Fruit fly (Drosophila melanogaster) whole organism, embryonic: ENCODE results near the gene sqh.

ENCODE experiments used
- Atf3 ChIP-seq: fragments of 200-800 bp; sonication (Bioruptor generic); optimal IDR thresholded peaks from 3 replicates; lab custom pipeline; 2016; ENCODE audit warnings: missing biosample characterization, missing genetic modification characterization
- Atf6 ChIP-seq: fragments of 200-800 bp; sonication (Bioruptor generic); IDR thresholded peaks from 2 replicates; pipeline ENCODE4 v1.3.6; 2022; ENCODE audit warnings: missing biosample characterization, missing genetic modification characterization
- Awh ChIP-seq: fragments of 200-800 bp; sonication (Bioruptor generic); IDR thresholded peaks from 2 replicates; pipeline ENCODE4, ENCODE4 v1.3.6; 2022; ENCODE audit warnings: missing biosample characterization, missing genetic modification characterization
- CG12236 ChIP-seq: fragments of 200-800 bp; sonication (Bioruptor generic); optimal IDR thresholded peaks from 2 replicates; lab custom pipeline; 2016; ENCODE audit warnings: missing biosample characterization, missing genetic modification characterization
- CG12659 ChIP-seq: fragments of 200-800 bp; sonication (Bioruptor generic); optimal IDR thresholded peaks from 3 replicates; lab custom pipeline; 2017; ENCODE audit warnings: mild to moderate bottlenecking, missing biosample characterization, missing genetic modification reagents, missing genetic modification characterization
- CG12744 ChIP-seq: fragments of 200-800 bp; sonication (Bioruptor generic); optimal IDR thresholded peaks from 2 replicates; lab custom pipeline; 2016; ENCODE audit warnings: missing biosample characterization, missing genetic modification characterization
- CG13287 ChIP-seq: fragments of 200-800 bp; sonication (Bioruptor generic); IDR thresholded peaks from 2 replicates; pipeline ENCODE4 v1.3.6; 2022; ENCODE audit warnings: missing biosample characterization, missing genetic modification characterization; ENCODE audit not compliant: partially characterized antibody
- CG1603 ChIP-seq: fragments of 200-800 bp; sonication (Bioruptor generic); optimal IDR thresholded peaks from 2 replicates; lab custom pipeline; 2019; ENCODE audit warnings: missing biosample characterization, mild to moderate bottlenecking, missing genetic modification characterization, moderate library complexity
- CG1792 ChIP-seq: fragments of 200-800 bp; sonication (Bioruptor generic); optimal IDR thresholded peaks from 2 replicates; lab custom pipeline; 2016; ENCODE audit warnings: missing biosample characterization, missing genetic modification characterization
- CG18011 ChIP-seq: fragments of 200-800 bp; sonication (Bioruptor generic); optimal IDR thresholded peaks from 2 replicates; lab custom pipeline; 2017; ENCODE audit warnings: missing biosample characterization, missing genetic modification characterization, mild to moderate bottlenecking, moderate library complexity, missing genotype
- CG4707 ChIP-seq: fragments of 200-800 bp; sonication (Bioruptor generic); optimal IDR thresholded peaks from 2 replicates; lab custom pipeline; 2018; ENCODE audit warnings: missing biosample characterization, mild to moderate bottlenecking, missing genetic modification characterization, moderate library complexity
- CG6854 ChIP-seq: fragments of 200-800 bp; sonication (Bioruptor generic); optimal IDR thresholded peaks from 3 replicates; lab custom pipeline; 2017; ENCODE audit warnings: missing biosample characterization, mild to moderate bottlenecking, missing genetic modification characterization
- CG7745 ChIP-seq: fragments of 200-800 bp; sonication (Bioruptor generic); optimal IDR thresholded peaks from 2 replicates; lab custom pipeline; 2018; ENCODE audit warnings: missing biosample characterization, mild to moderate bottlenecking, missing genetic modification characterization, moderate library complexity
- CG7786 ChIP-seq: fragments of 200-800 bp; sonication (Bioruptor generic); optimal IDR thresholded peaks from 2 replicates; lab custom pipeline; 2016; ENCODE audit warnings: missing biosample characterization, missing genetic modification characterization
- CG7839 ChIP-seq: fragments of 200-800 bp; sonication (Bioruptor generic); optimal IDR thresholded peaks from 3 replicates; lab custom pipeline; 2018; ENCODE audit warnings: missing biosample characterization, mild to moderate bottlenecking, missing genetic modification characterization, moderate library complexity
- CG8089 ChIP-seq: fragments of 200-800 bp; sonication (Bioruptor generic); optimal IDR thresholded peaks from 3 replicates; lab custom pipeline; 2016; ENCODE audit warnings: missing biosample characterization, missing genetic modification characterization
- CG9797 ChIP-seq: fragments of 200-800 bp; sonication (Bioruptor generic); optimal IDR thresholded peaks from 3 replicates; lab custom pipeline; 2018; ENCODE audit warnings: missing biosample characterization, mild to moderate bottlenecking, missing genetic modification characterization
- CG9876 ChIP-seq: fragments of 200-800 bp; sonication (Bioruptor generic); optimal IDR thresholded peaks from 2 replicates; lab custom pipeline; 2016; ENCODE audit warnings: missing biosample characterization, missing genetic modification characterization
- CG9932 ChIP-seq: fragments of 200-800 bp; sonication (Bioruptor generic); IDR thresholded peaks from 2 replicates; pipeline ENCODE4 v1.3.6; 2022; ENCODE audit warnings: missing biosample characterization, missing genetic modification characterization
- Dbx ChIP-seq: fragments of 200-800 bp; sonication (Bioruptor generic); IDR thresholded peaks from 3 replicates; pipeline ENCODE4 v1.3.6; 2022; ENCODE audit warnings: missing biosample characterization, missing genetic modification characterization
- Doc3 ChIP-seq: fragments of 200-800 bp; sonication (Bioruptor generic); IDR thresholded peaks from 3 replicates; pipeline ENCODE4 v1.3.6; 2022; ENCODE audit warnings: missing biosample characterization, missing genetic modification characterization; ENCODE audit not compliant: partially characterized antibody
- Eip74EF ChIP-seq, 2 experiments: fragments of 200-800 bp in 1 of 2; fragments of >200 bp in 1 of 2; sonication (Bioruptor generic) in 1 of 2; optimal IDR thresholded peaks; 2 replicates each; lab custom pipeline; 2017 to 2019; ENCODE audit warnings: missing biosample characterization in 2 of 2, missing genetic modification characterization in 2 of 2, mild to moderate bottlenecking in 1 of 2, moderate library complexity in 1 of 2
- GATAe ChIP-seq: fragments of 200-800 bp; sonication (Bioruptor generic); conservative IDR thresholded peaks from 2 replicates; pipeline ENCODE4 v1.3.6; 2022; ENCODE audit warnings: missing biosample characterization, missing genetic modification characterization
- H15 ChIP-seq: fragments of 200-800 bp; sonication (Bioruptor generic); IDR thresholded peaks from 3 replicates; pipeline ENCODE4 v1.3.6; 2022; ENCODE audit warnings: missing biosample characterization, missing genetic modification characterization
- H2.0 ChIP-seq: fragments of 200-800 bp; sonication (Bioruptor generic); IDR thresholded peaks from 2 replicates; pipeline ENCODE4 v1.3.6; 2022; ENCODE audit warnings: missing biosample characterization, missing genetic modification characterization
- Meics ChIP-seq: fragments of 200-800 bp; sonication (Bioruptor generic); optimal IDR thresholded peaks from 2 replicates; lab custom pipeline; 2017; ENCODE audit warnings: missing biosample characterization, mild to moderate bottlenecking, missing genetic modification characterization
- Mes4 ChIP-seq: fragments of 200-800 bp; sonication (Bioruptor generic); optimal IDR thresholded peaks from 2 replicates; lab custom pipeline; 2016; ENCODE audit warnings: missing biosample characterization, missing genetic modification characterization
- Myb ChIP-seq: fragments of 200-800 bp; sonication (Bioruptor generic); optimal IDR thresholded peaks from 2 replicates; lab custom pipeline; 2016; ENCODE audit warnings: missing biosample characterization, missing genetic modification characterization
- Neu2 ChIP-seq: fragments of 200-800 bp; sonication (Bioruptor generic); optimal IDR thresholded peaks from 3 replicates; lab custom pipeline; 2016; ENCODE audit warnings: missing biosample characterization, missing genetic modification characterization, borderline replicate concordance
- Optix ChIP-seq: fragments of 200-800 bp; sonication (Bioruptor generic); IDR thresholded peaks from 3 replicates; pipeline ENCODE4 v1.3.6; 2022; ENCODE audit warnings: missing biosample characterization, missing genetic modification characterization
- Sry-δ ChIP-seq: fragments of 200-800 bp; sonication (Bioruptor generic); optimal IDR thresholded peaks from 2 replicates; lab custom pipeline; 2016; ENCODE audit warnings: missing biosample characterization, missing genetic modification characterization
- ci ChIP-seq: fragments of 200-800 bp; sonication (Bioruptor generic); IDR thresholded peaks from 3 replicates; pipeline ENCODE4 v1.3.6; 2022; ENCODE audit warnings: missing biosample characterization, missing genetic modification characterization
- cwo ChIP-seq: fragments of 200-800 bp; sonication (Bioruptor generic); optimal IDR thresholded peaks from 3 replicates; lab custom pipeline; 2017; ENCODE audit warnings: missing biosample characterization, missing genetic modification characterization, mild to moderate bottlenecking, moderate library complexity, missing genetic modification reagents
- eve ChIP-seq, 2 experiments: fragments of >200 bp; optimal IDR thresholded peaks; 2 replicates each; lab custom pipeline; 2017; ENCODE audit warnings: missing biosample characterization in 2 of 2, missing genetic modification characterization in 2 of 2
- fd3F ChIP-seq: fragments of 200-800 bp; sonication (Bioruptor generic); optimal IDR thresholded peaks from 2 replicates; lab custom pipeline; 2018; ENCODE audit warnings: missing biosample characterization, mild to moderate bottlenecking, missing genetic modification characterization, moderate library complexity
- ftz-f1 ChIP-seq: fragments of 200-800 bp; sonication (Bioruptor generic); optimal IDR thresholded peaks from 2 replicates; lab custom pipeline; 2016; ENCODE audit warnings: missing biosample characterization, missing genetic modification characterization
- grau ChIP-seq: fragments of 200-800 bp; optimal IDR thresholded peaks from 3 replicates; lab custom pipeline; 2019; ENCODE audit warnings: missing biosample characterization, mild to moderate bottlenecking, missing genetic modification characterization, moderate library complexity
- her ChIP-seq: fragments of 200-800 bp; sonication (Bioruptor generic); optimal IDR thresholded peaks from 2 replicates; lab custom pipeline; 2016; ENCODE audit warnings: missing biosample characterization, missing genetic modification characterization
- inv ChIP-seq: fragments of 200-800 bp; sonication (Bioruptor generic); IDR thresholded peaks from 2 replicates; pipeline ENCODE4 v1.3.6; 2022; ENCODE audit warnings: missing biosample characterization, missing genetic modification characterization; ENCODE audit not compliant: partially characterized antibody
- knrl ChIP-seq: fragments of 200-800 bp; sonication (Bioruptor generic); IDR thresholded peaks from 3 replicates; pipeline ENCODE4 v1.3.6; 2022; ENCODE audit warnings: missing biosample characterization, missing genetic modification characterization; ENCODE audit not compliant: partially characterized antibody
- pum ChIP-seq: fragments of 200-800 bp; sonication (Bioruptor generic); optimal IDR thresholded peaks from 2 replicates; lab custom pipeline; 2016; ENCODE audit warnings: missing biosample characterization, missing genetic modification characterization
- ranshi ChIP-seq: fragments of 200-800 bp; sonication (Bioruptor generic); IDR thresholded peaks from 2 replicates; pipeline ENCODE4 v1.3.6; 2022; ENCODE audit warnings: missing biosample characterization, missing genetic modification characterization
- sob ChIP-seq: fragments of 200-800 bp; sonication (Bioruptor generic); IDR thresholded peaks from 2 replicates; pipeline ENCODE4 v1.3.6; 2022; ENCODE audit warnings: missing biosample characterization, missing genetic modification characterization
- sr ChIP-seq: fragments of 200-800 bp; sonication (Bioruptor generic); IDR thresholded peaks from 3 replicates; pipeline ENCODE4 v1.3.6; 2022; ENCODE audit warnings: missing biosample characterization, missing genetic modification characterization
- ssp ChIP-seq: fragments of 200-800 bp; sonication (Bioruptor generic); IDR thresholded peaks from 2 replicates; pipeline ENCODE4 v1.3.6; 2022; ENCODE audit warnings: missing biosample characterization, missing genetic modification characterization
- tio ChIP-seq: fragments of 200-800 bp; sonication (Bioruptor generic); optimal IDR thresholded peaks from 2 replicates; lab custom pipeline; 2017; ENCODE audit warnings: missing biosample characterization, missing genetic modification characterization, inconsistent platforms
- tll ChIP-seq, 2 experiments: fragments of 200-800 bp in 1 of 2; fragments of >200 bp in 1 of 2; sonication (Bioruptor generic) in 1 of 2; optimal IDR thresholded peaks; 2 replicates each; lab custom pipeline; 2017 to 2019; ENCODE audit warnings: missing biosample characterization in 2 of 2, missing genetic modification characterization in 2 of 2, mild to moderate bottlenecking in 1 of 2, moderate library complexity in 1 of 2
- tup ChIP-seq: fragments of 200-800 bp; sonication (Bioruptor generic); optimal IDR thresholded peaks from 2 replicates; lab custom pipeline; 2016; ENCODE audit warnings: missing biosample characterization, mild to moderate bottlenecking, missing genetic modification characterization, moderate library complexity
- unpg ChIP-seq: fragments of 200-800 bp; sonication (Bioruptor generic); optimal IDR thresholded peaks from 3 replicates; lab custom pipeline; 2018; ENCODE audit warnings: missing biosample characterization, mild to moderate bottlenecking, missing genetic modification characterization, moderate library complexity
- vvl ChIP-seq: fragments of 200-800 bp; sonication (Bioruptor generic); IDR thresholded peaks from 2 replicates; pipeline ENCODE4 v1.3.6; 2022; ENCODE audit warnings: missing biosample characterization, missing genetic modification characterization

sqh gene

dm6 chrX:6193183-6193810 is 31.6 kb downstream of the sqh start (continued):
- TF ChIP-seq Myb (GFP tag; lab: Kevin White, UChicago) = no peak
- TF ChIP-seq sob (GFP tag; lab: Robert Waterston, UW) = peak; percentile 93
- peak; percentile 84 for TF ChIP-seq CG9932 (GFP tag; lab: Robert Waterston, UW)
- TF ChIP-seq CG9797 (GFP tag; lab: Kevin White, UChicago) = no peak
- no peak for TF ChIP-seq knrl (GFP tag; lab: Robert Waterston, UW)
- TF ChIP-seq CG8089 (GFP tag; lab: Kevin White, UChicago) = no peak
- no peak for TF ChIP-seq tll (GFP tag; optimal IDR thresholded peaks at IDR 0.05; lab: Kevin White, UChicago)
- peak; percentile 37 for TF ChIP-seq CG18011 (GFP tag; lab: Kevin White, UChicago)
- TF ChIP-seq CG7786 (GFP tag; lab: Kevin White, UChicago) = no peak
- peak; percentile 32 for TF ChIP-seq ftz-f1 (GFP tag; lab: Kevin White, UChicago)
- TF ChIP-seq ssp (GFP tag; lab: Robert Waterston, UW) = peak; percentile 83
- TF ChIP-seq eve (GFP tag; optimal IDR thresholded peaks at IDR 0.05; lab: Kevin White, UChicago) = no peak
- peak; percentile 80 for TF ChIP-seq grau (tag; lab: Kevin White, UChicago)
- peak; percentile 87 for TF ChIP-seq CG7839 (tag; lab: Kevin White, UChicago)
- peak; percentile 91 for TF ChIP-seq Atf6 (GFP tag; lab: Robert Waterston, UW)
- peak; percentile 84 for TF ChIP-seq unpg (GFP tag; lab: Kevin White, UChicago)
- TF ChIP-seq H15 (GFP tag; lab: Robert Waterston, UW) = peak; percentile 89
- TF ChIP-seq ranshi (GFP tag; lab: Robert Waterston, UW) = peak; percentile 82
- TF ChIP-seq CG12659 (GFP tag; lab: Kevin White, UChicago) = peak; percentile 83
- TF ChIP-seq cwo (GFP tag; lab: Kevin White, UChicago) = peak; percentile 80
- TF ChIP-seq fd3F = peak; percentile 78
- no peak for TF ChIP-seq Neu2
- TF ChIP-seq CG7745 (tag; lab: Kevin White, UChicago) = no peak
- peak; percentile 75 for TF ChIP-seq CG6854 (GFP tag; lab: Kevin White, UChicago)
- TF ChIP-seq CG12236 (GFP tag; lab: Kevin White, UChicago) = no peak
- peak; percentile 43 for TF ChIP-seq tup (GFP tag; lab: Kevin White, UChicago)
- TF ChIP-seq CG9876 (GFP tag; lab: Kevin White, UChicago) = no peak
- TF ChIP-seq tio = peak; percentile 59
- TF ChIP-seq CG1603 = no peak
- TF ChIP-seq H2.0 (GFP tag; lab: Robert Waterston, UW) = peak; percentile 84
- TF ChIP-seq Awh (GFP tag; lab: Robert Waterston, UW) = peak; percentile 90
- peak in 1 of 2 experiments; percentile 41 for TF ChIP-seq Eip74EF (GFP tag; optimal IDR thresholded peaks at IDR 0.05; lab: Kevin White, UChicago)
- peak; percentile 84 for TF ChIP-seq Optix (GFP tag; lab: Robert Waterston, UW)
- peak; percentile 90 for TF ChIP-seq Dbx (GFP tag; lab: Robert Waterston, UW)
- TF ChIP-seq CG13287 (GFP tag; lab: Robert Waterston, UW) = no peak
- TF ChIP-seq pum = no peak
- TF ChIP-seq ci (GFP tag; lab: Robert Waterston, UW) = peak; percentile 90
- TF ChIP-seq inv = no peak
- no peak for TF ChIP-seq Mes4 (GFP tag; lab: Kevin White, UChicago)
- TF ChIP-seq Doc3 (GFP tag; lab: Robert Waterston, UW) = no peak
- peak; percentile 87 for TF ChIP-seq Meics
- TF ChIP-seq her (GFP tag; lab: Kevin White, UChicago) = no peak
- no peak for TF ChIP-seq CG1792 (GFP tag; lab: Kevin White, UChicago)
- no peak for TF ChIP-seq CG12744 (GFP tag; lab: Kevin White, UChicago)
- TF ChIP-seq vvl (GFP tag; lab: Robert Waterston, UW) = peak; percentile 94
- TF ChIP-seq Atf3 (GFP tag; lab: Kevin White, UChicago) = no peak
- no peak for TF ChIP-seq sr
- TF ChIP-seq CG4707 = peak; percentile 48
- peak; percentile 34; the same call in 1 of the 2 replicates for TF ChIP-seq GATAe
- no peak for TF ChIP-seq Sry-δ (GFP tag; lab: Kevin White, UChicago)
